ENCODE assay signal across 1 fruit fly cellular context in genomic region chr3L:11125636-11126532, dm6.
TF ChIP-seq lines count a peak whose summit lies in the region.

No protein-coding gene starts in this region.

TF ChIP-seq in whole organism, embryonic, 481 proteins besides CTCF, POLR2A, EP300 and RAD21 (continued from another document):
- TF ChIP-seq Elba2 (GFP tag; optimal IDR thresholded peaks at IDR 0.05; lab: Kevin White, UChicago) (peak; percentile 54), CG9876 (GFP tag; optimal IDR thresholded peaks at IDR 0.05; lab: Kevin White, UChicago) (no peak), Stat92E (GFP tag; optimal IDR thresholded peaks at IDR 0.05; lab: Kevin White, UChicago) (no peak), pb (GFP tag; optimal IDR thresholded peaks at IDR 0.05; lab: Kevin White, UChicago) (no peak), dysf (GFP tag; IDR thresholded peaks at IDR 0.05; lab: Robert Waterston, UW) (0 out of 3 replicates have a peak, but pooled peaks have one; percentile 29), eyg (GFP tag; optimal IDR thresholded peaks at IDR 0.05; lab: Kevin White, UChicago) (no peak), z (GFP tag; IDR thresholded peaks at IDR 0.05; lab: Robert Waterston, UW) (0 out of 3 replicates have a peak, but pooled peaks have one; percentile 13), Med (GFP tag; lab: Kevin White, UChicago) (peak; percentile 79), Tbp (GFP tag; optimal IDR thresholded peaks at IDR 0.05; lab: Kevin White, UChicago) (no peak), bbx (GFP tag; IDR thresholded peaks at IDR 0.05; lab: Robert Waterston, UW; ENCODE audit: partially characterized antibody) (peak; percentile 29; the same call in 1 of the 2 replicates), Fer3 (tag; optimal IDR thresholded peaks at IDR 0.05; lab: Kevin White, UChicago) (peak; percentile 14), phol (tag; optimal IDR thresholded peaks at IDR 0.05; lab: Kevin White, UChicago) (peak; percentile 19), sens (GFP tag; lab: Kevin White, UChicago) (peak; percentile 72), CG12744 (GFP tag; optimal IDR thresholded peaks at IDR 0.05; lab: Kevin White, UChicago) (no peak), sug (tag; optimal IDR thresholded peaks at IDR 0.05; lab: Kevin White, UChicago) (no peak), luna (GFP tag; optimal IDR thresholded peaks at IDR 0.05; lab: Kevin White, UChicago) (no peak), CG2120 (GFP tag; optimal IDR thresholded peaks at IDR 0.05; lab: Kevin White, UChicago) (peak; percentile 58), Fer2 (tag; optimal IDR thresholded peaks at IDR 0.05; lab: Kevin White, UChicago) (no peak), zen (tag; optimal IDR thresholded peaks at IDR 0.05; lab: Kevin White, UChicago) (peak; percentile 20), lmd (GFP tag; IDR thresholded peaks at IDR 0.05; lab: Robert Waterston, UW) (no peak), CG8359 (GFP tag; optimal IDR thresholded peaks at IDR 0.05; lab: Kevin White, UChicago; ENCODE audit: borderline replicate concordance) (no peak), CG10979 (tag; optimal IDR thresholded peaks at IDR 0.05; lab: Kevin White, UChicago) (peak; percentile 10), gce (GFP tag; IDR thresholded peaks at IDR 0.05; lab: Robert Waterston, UW) (no peak), CG7987 (GFP tag; optimal IDR thresholded peaks at IDR 0.05; lab: Kevin White, UChicago) (peak; percentile 38), row (GFP tag; IDR thresholded peaks at IDR 0.05; lab: Robert Waterston, UW) (peak; percentile 16; the same call in 1 of the 3 replicates), CG12391 (tag; optimal IDR thresholded peaks at IDR 0.05; lab: Kevin White, UChicago) (peak; percentile 6), trem (tag; optimal IDR thresholded peaks at IDR 0.05; lab: Kevin White, UChicago) (peak; percentile 55), CG16815 (GFP tag; optimal IDR thresholded peaks at IDR 0.05; lab: Kevin White, UChicago) (no peak), CG6654 (GFP tag; optimal IDR thresholded peaks at IDR 0.05; lab: Kevin White, UChicago) (peak; percentile 95), Taf1 (GFP tag; IDR thresholded peaks at IDR 0.05; lab: Robert Waterston, UW) (0 out of 2 replicates have a peak, but pooled peaks have one; percentile 20), CG14014 (GFP tag; IDR thresholded peaks at IDR 0.05; lab: Robert Waterston, UW) (peak; percentile 32; the same call in 1 of the 2 replicates), CG2875 (GFP tag; optimal IDR thresholded peaks at IDR 0.05; lab: Kevin White, UChicago) (no peak), CG3281 (GFP tag; optimal IDR thresholded peaks at IDR 0.05; lab: Kevin White, UChicago) (peak; percentile 50), cwo (GFP tag; optimal IDR thresholded peaks at IDR 0.05; lab: Kevin White, UChicago) (peak; percentile 96), Meics (GFP tag; optimal IDR thresholded peaks at IDR 0.05; lab: Kevin White, UChicago) (peak; percentile 26), Poxn (GFP tag; IDR thresholded peaks at IDR 0.05; lab: Robert Waterston, UW) (no peak), crc (GFP tag; optimal IDR thresholded peaks at IDR 0.05; lab: Kevin White, UChicago) (no peak), CG6175 (GFP tag; IDR thresholded peaks at IDR 0.05; lab: Robert Waterston, UW) (no peak), Fer1 (GFP tag; optimal IDR thresholded peaks at IDR 0.05; lab: Kevin White, UChicago) (peak; percentile 6), NFAT (GFP tag; IDR thresholded peaks at IDR 0.05; lab: Robert Waterston, UW) (0 out of 2 replicates have a peak, but pooled peaks have one; percentile 16), shn (GFP tag; optimal IDR thresholded peaks at IDR 0.05; lab: Kevin White, UChicago) (no peak)
